Worm (Caenorhabditis elegans): Measurements from ENCODE around the gene C01G6.9.

ce11 chrII:9304849-9305248, 9.2 kb upstream of the C01G6.9 start:
- TF ChIP-seq nhr-28 (tag; optimal IDR thresholded peaks at IDR 0.05) (no peak), ceh-16 (tag; optimal IDR thresholded peaks at IDR 0.05) (no peak), ztf-4 (tag; optimal IDR thresholded peaks at IDR 0.05) (no peak), nhr-77 (tag; optimal IDR thresholded peaks at IDR 0.05) (no peak), nhr-25 (tag; optimal IDR thresholded peaks at IDR 0.05) (no peak), ZK546.5 (tag; optimal IDR thresholded peaks at IDR 0.05) (no peak), nhr-11 (tag; optimal IDR thresholded peaks at IDR 0.05) (no peak)

Measured in whole organism, L3 larva.